Worm (Caenorhabditis elegans) whole organism, L3 larva: Measurements from ENCODE around the gene pgp-11.

Experiments
- R02D3.7 ChIP-seq: fragments of 150-350 bp; optimal IDR thresholded peaks from 2 replicates; lab custom pipeline; 2014; ENCODE audit warnings: missing biosample characterization, missing genetic modification characterization
- ZK546.5 ChIP-seq: sonication (generic microtip); optimal IDR thresholded peaks from 2 replicates; lab custom pipeline; 2017; ENCODE audit warnings: missing biosample characterization, missing genetic modification characterization
- aly-2 ChIP-seq: fragments of 150-350 bp; optimal IDR thresholded peaks from 2 replicates; lab custom pipeline; 2014; ENCODE audit warnings: missing biosample characterization, missing genetic modification characterization
- ama-1 ChIP-seq: fragments of 150-350 bp; optimal IDR thresholded peaks from 2 replicates; lab custom pipeline; 2018
- ceh-28 ChIP-seq: fragments of 150-350 bp; optimal IDR thresholded peaks from 2 replicates; lab custom pipeline; 2014; ENCODE audit warnings: missing biosample characterization, missing genetic modification reagents, missing genetic modification characterization
- daf-12 ChIP-seq: fragments of 150-350 bp; optimal IDR thresholded peaks from 2 replicates; lab custom pipeline; 2014; ENCODE audit warnings: missing biosample characterization, missing genetic modification reagents, missing genetic modification characterization
- egl-5 ChIP-seq: fragments of 150-350 bp; optimal IDR thresholded peaks from 2 replicates; lab custom pipeline; 2017; ENCODE audit warnings: missing biosample characterization, missing genetic modification reagents, missing genetic modification characterization, inconsistent platforms
- elt-1 ChIP-seq: fragments of 150-350 bp; optimal IDR thresholded peaks from 2 replicates; lab custom pipeline; 2014; ENCODE audit warnings: missing biosample characterization, missing genetic modification characterization
- elt-2 ChIP-seq: sonication (generic microtip); optimal IDR thresholded peaks from 2 replicates; lab custom pipeline; 2016; ENCODE audit warnings: missing genetic modification reagents, mild to moderate bottlenecking, missing genetic modification characterization, missing compliant biosample characterization
- elt-3 ChIP-seq, 3 experiments: fragments of 150-350 bp in 1 of 3; sonication (generic microtip) in 2 of 3; optimal IDR thresholded peaks; 2 replicates in 2 of 3; 4 replicates in 1 of 3; lab custom pipeline; 2014 to 2017; ENCODE audit warnings: missing biosample characterization in 3 of 3, missing genetic modification characterization in 3 of 3
- eor-1 ChIP-seq, 2 experiments: fragments of 150-350 bp; optimal IDR thresholded peaks; 2 replicates each; lab custom pipeline; 2014 to 2018; ENCODE audit warnings: missing biosample characterization in 2 of 2, missing genetic modification characterization in 2 of 2
- fkh-10 ChIP-seq: sonication (generic microtip); optimal IDR thresholded peaks from 2 replicates; lab custom pipeline; 2017; ENCODE audit warnings: missing biosample characterization, missing genetic modification reagents, missing genetic modification characterization
- fkh-2 ChIP-seq: fragments of 150-350 bp; optimal IDR thresholded peaks from 2 replicates; lab custom pipeline; 2014; ENCODE audit warnings: missing biosample characterization, missing genetic modification reagents, missing genetic modification characterization
- hmg-11 ChIP-seq: sonication (generic microtip); optimal IDR thresholded peaks from 2 replicates; lab custom pipeline; 2016; ENCODE audit warnings: missing genetic modification characterization, missing compliant biosample characterization
- lin-15B ChIP-seq: fragments of 150-350 bp; optimal IDR thresholded peaks from 2 replicates; lab custom pipeline; 2014; ENCODE audit warnings: missing biosample characterization, missing genetic modification characterization
- lin-39 ChIP-seq: fragments of 150-350 bp; optimal IDR thresholded peaks from 2 replicates; lab custom pipeline; 2018; ENCODE audit warnings: missing biosample characterization, missing genetic modification reagents, missing genetic modification characterization
- lsy-12 ChIP-seq: sonication (generic microtip); optimal IDR thresholded peaks from 2 replicates; lab custom pipeline; 2016; ENCODE audit warnings: mild to moderate bottlenecking, missing genetic modification characterization, missing compliant biosample characterization
- mdl-1 ChIP-seq: fragments of 150-350 bp; optimal IDR thresholded peaks from 2 replicates; lab custom pipeline; 2014; ENCODE audit warnings: missing biosample characterization, missing genetic modification characterization
- nhr-11 ChIP-seq: fragments of 150-350 bp; optimal IDR thresholded peaks from 2 replicates; lab custom pipeline; 2014; ENCODE audit warnings: missing biosample characterization, missing genetic modification characterization
- nhr-23 ChIP-seq: fragments of 150-350 bp; optimal IDR thresholded peaks from 2 replicates; lab custom pipeline; 2014; ENCODE audit warnings: missing biosample characterization, missing genetic modification reagents, missing genetic modification characterization
- nhr-237 ChIP-seq: fragments of 150-350 bp; optimal IDR thresholded peaks from 2 replicates; lab custom pipeline; 2014; ENCODE audit warnings: missing biosample characterization, missing genetic modification characterization
- nhr-28 ChIP-seq: fragments of 150-350 bp; optimal IDR thresholded peaks from 2 replicates; lab custom pipeline; 2014; ENCODE audit warnings: missing biosample characterization, missing genetic modification characterization
- nhr-43 ChIP-seq: sonication (generic microtip); optimal IDR thresholded peaks from 2 replicates; lab custom pipeline; 2016; ENCODE audit warnings: mild to moderate bottlenecking, missing genetic modification characterization, missing compliant biosample characterization; ENCODE audit not compliant: poor library complexity, severe bottlenecking
- nhr-67 ChIP-seq: fragments of 150-350 bp; optimal IDR thresholded peaks from 2 replicates; lab custom pipeline; 2014; ENCODE audit warnings: missing biosample characterization, missing genetic modification characterization
- nhr-76 ChIP-seq: fragments of 150-350 bp; sonication (generic microtip); optimal IDR thresholded peaks from 5 replicates; lab custom pipeline; 2014; ENCODE audit warnings: missing biosample characterization, missing genetic modification characterization
- nhr-77 ChIP-seq: fragments of 150-350 bp; optimal IDR thresholded peaks from 2 replicates; lab custom pipeline; 2014; ENCODE audit warnings: missing biosample characterization, missing genetic modification characterization
- pha-4 ChIP-seq: fragments of 150-350 bp; optimal IDR thresholded peaks from 2 replicates; lab custom pipeline; 2014; ENCODE audit warnings: missing biosample characterization, missing genetic modification reagents, missing genetic modification characterization
- pqm-1 ChIP-seq: fragments of 150-350 bp; optimal IDR thresholded peaks from 2 replicates; lab custom pipeline; 2017; ENCODE audit warnings: missing biosample characterization, missing genetic modification characterization, inconsistent platforms
- sea-2 ChIP-seq: fragments of 150-350 bp; sonication (generic microtip); optimal IDR thresholded peaks from 4 replicates; lab custom pipeline; 2014; ENCODE audit warnings: missing biosample characterization, missing genetic modification reagents, missing genetic modification characterization
- unc-39 ChIP-seq: sonication (generic microtip); optimal IDR thresholded peaks from 4 replicates; lab custom pipeline; 2017; ENCODE audit warnings: missing biosample characterization, missing genetic modification characterization
- unc-62 ChIP-seq: fragments of 150-350 bp; sonication (generic microtip); optimal IDR thresholded peaks from 4 replicates; lab custom pipeline; 2014; ENCODE audit warnings: missing biosample characterization, missing genetic modification reagents, missing genetic modification characterization
- zag-1 ChIP-seq: fragments of 150-350 bp; optimal IDR thresholded peaks from 2 replicates; lab custom pipeline; 2014; ENCODE audit warnings: missing biosample characterization, missing genetic modification characterization
- ztf-11 ChIP-seq: fragments of 150-350 bp; optimal IDR thresholded peaks from 2 replicates; lab custom pipeline; 2014; ENCODE audit warnings: missing biosample characterization, missing genetic modification characterization
- ztf-4 ChIP-seq: fragments of 150-350 bp; optimal IDR thresholded peaks from 2 replicates; lab custom pipeline; 2014; ENCODE audit warnings: missing biosample characterization, missing genetic modification characterization

Gene pgp-11

ce11 chrII:7985029-7985428 is 19.0 kb downstream of the pgp-11 start:
- TF ChIP-seq ama-1 (lab: Kevin White, UChicago) (no peak), fkh-2 (tag; lab: Kevin White, UChicago) (no peak), lin-39 (tag; lab: Kevin White, UChicago) (peak; percentile 44), zag-1 (tag; lab: Kevin White, UChicago) (no peak)

DNA sequence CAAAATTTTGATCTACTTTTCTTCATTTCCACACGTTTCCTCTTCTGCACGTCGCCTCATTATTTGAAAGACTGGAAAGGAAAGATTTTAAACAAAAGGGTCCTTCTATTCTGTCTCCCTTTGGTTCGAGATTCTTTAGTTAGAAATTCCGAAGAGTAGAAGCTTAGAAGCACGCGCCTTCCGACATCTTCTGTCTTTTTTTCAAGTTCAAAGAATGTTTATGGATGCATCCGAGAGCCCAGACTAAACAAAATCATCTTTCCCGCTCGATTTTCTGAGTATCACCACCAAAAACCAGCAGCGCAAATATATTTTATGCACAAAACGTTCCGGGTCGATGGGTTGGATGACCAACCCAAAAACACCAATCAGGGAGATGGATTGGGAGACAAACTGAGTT is 20.0 kb downstream of the pgp-11 start:
- TF ChIP-seq unc-62 (GFP tag; lab: Kevin White, UChicago), result no peak
- TF ChIP-seq nhr-76 (tag; lab: Kevin White, UChicago), result no peak
- TF ChIP-seq ceh-28 (tag; lab: Kevin White, UChicago), result no peak
- TF ChIP-seq unc-39 (tag; lab: Kevin White, UChicago), result no peak
- no peak for TF ChIP-seq pqm-1 (tag; lab: Kevin White, UChicago)
- TF ChIP-seq R02D3.7 (tag; lab: Kevin White, UChicago), result no peak

DNA sequence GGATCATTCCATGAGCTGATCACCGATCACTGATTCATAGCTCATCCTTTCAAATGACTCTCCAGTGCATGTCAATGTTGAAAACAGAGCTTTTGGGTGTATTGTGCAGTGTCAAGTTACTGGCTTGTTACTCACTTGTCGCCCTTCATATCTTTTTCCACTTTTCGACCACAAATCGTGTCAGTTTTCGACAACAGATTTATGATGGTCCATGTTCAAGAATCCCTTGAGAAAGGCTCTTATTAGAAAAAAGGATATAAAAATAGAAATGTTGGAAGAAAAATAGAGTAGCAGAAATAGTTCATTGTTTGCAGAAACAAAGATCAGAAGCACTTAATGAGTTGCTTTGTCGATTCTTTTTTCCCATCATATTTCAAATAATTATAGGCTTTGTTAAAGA is 20.6 kb downstream of the pgp-11 start:
- TF ChIP-seq elt-3 (tag; optimal IDR thresholded peaks at IDR 0.05; lab: Kevin White, UChicago) (no peak), nhr-237 (tag; lab: Kevin White, UChicago) (no peak), ZK546.5 (tag; lab: Kevin White, UChicago) (no peak), lsy-12 (no peak), unc-39 (tag; lab: Kevin White, UChicago) (no peak), unc-62 (GFP tag; lab: Kevin White, UChicago) (no peak), ama-1 (lab: Kevin White, UChicago) (no peak), nhr-77 (tag; lab: Kevin White, UChicago) (no peak), nhr-28 (tag; lab: Kevin White, UChicago) (no peak), aly-2 (tag; lab: Kevin White, UChicago) (no peak), nhr-23 (tag; lab: Kevin White, UChicago) (no peak), lin-15B (tag; lab: Kevin White, UChicago) (no peak), fkh-2 (tag; lab: Kevin White, UChicago) (no peak), ztf-4 (no peak), R02D3.7 (tag; lab: Kevin White, UChicago) (no peak), nhr-11 (tag; lab: Kevin White, UChicago) (no peak), elt-2 (tag; lab: Kevin White, UChicago) (no peak), pqm-1 (tag; lab: Kevin White, UChicago) (no peak), nhr-43 (tag; lab: Kevin White, UChicago) (no peak), lin-39 (tag; lab: Kevin White, UChicago) (no peak)

DNA sequence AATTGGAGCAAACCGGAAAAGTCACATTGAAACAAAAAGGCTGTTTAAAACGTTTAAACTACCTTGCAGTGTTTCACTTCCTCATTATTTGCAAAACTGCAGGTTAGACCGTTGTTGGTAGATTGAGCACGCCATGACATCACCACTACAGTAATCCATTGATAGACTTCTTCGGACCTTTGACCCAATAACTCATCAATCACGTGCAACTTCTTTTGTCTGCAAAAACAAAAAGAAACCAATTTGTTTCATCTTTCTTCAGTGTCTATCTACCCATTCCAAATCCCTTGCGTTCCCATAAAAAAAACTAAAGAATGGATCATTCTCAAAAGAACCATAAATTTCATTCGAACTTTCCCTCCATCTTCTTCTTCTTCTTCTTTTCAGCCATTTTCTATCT is 23.0 kb downstream of the pgp-11 start:
- TF ChIP-seq hmg-11 (tag; lab: Kevin White, UChicago), result no peak
- peak; percentile 3 for TF ChIP-seq lin-39 (tag; lab: Kevin White, UChicago)
- TF ChIP-seq nhr-23 (tag; lab: Kevin White, UChicago), result no peak
- no peak for TF ChIP-seq elt-1 (tag; lab: Kevin White, UChicago)
- TF ChIP-seq daf-12 (tag; lab: Kevin White, UChicago), result no peak
- peak; percentile 51 for TF ChIP-seq egl-5
- TF ChIP-seq nhr-67 (tag; lab: Kevin White, UChicago), result no peak
- no peak for TF ChIP-seq R02D3.7 (tag; lab: Kevin White, UChicago)
- TF ChIP-seq unc-39 (tag; lab: Kevin White, UChicago), result no peak
- no peak for TF ChIP-seq ztf-11 (tag; lab: Kevin White, UChicago)
- TF ChIP-seq fkh-10 (GFP tag; lab: Kevin White, UChicago), result no peak
- TF ChIP-seq mdl-1 (tag; lab: Kevin White, UChicago), result no peak
- TF ChIP-seq nhr-76 (tag; lab: Kevin White, UChicago), result no peak
- no peak for TF ChIP-seq ceh-28 (tag; lab: Kevin White, UChicago)

DNA sequence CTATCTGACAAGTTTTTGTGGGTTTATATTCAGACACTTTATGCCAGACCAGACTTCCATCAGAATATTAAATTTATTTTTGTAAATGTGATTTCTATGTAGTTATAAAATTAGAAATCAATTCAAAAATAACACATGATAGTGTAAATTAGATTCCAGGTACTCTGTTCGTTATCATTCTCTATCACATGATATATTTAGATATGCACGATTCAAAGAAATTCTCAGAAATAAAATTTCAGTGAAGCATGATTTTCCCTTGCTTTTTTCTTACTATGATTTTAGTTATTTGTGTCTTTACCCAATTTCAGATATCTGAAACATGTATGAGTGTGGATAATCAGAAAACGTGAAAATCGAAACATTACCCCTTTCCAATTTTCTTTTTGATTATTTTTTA is 26.5 kb downstream of the pgp-11 start:
- TF ChIP-seq elt-1 (tag; lab: Kevin White, UChicago), result no peak
- TF ChIP-seq nhr-43 (tag; lab: Kevin White, UChicago), result no peak
- no peak for TF ChIP-seq daf-12 (tag; lab: Kevin White, UChicago)
- no peak for TF ChIP-seq sea-2 (GFP tag; lab: Kevin White, UChicago)
- no peak for TF ChIP-seq nhr-11 (tag; lab: Kevin White, UChicago)
- no peak for TF ChIP-seq egl-5
- TF ChIP-seq eor-1 (tag; optimal IDR thresholded peaks at IDR 0.05; lab: Kevin White, UChicago), result no peak
- no peak for TF ChIP-seq nhr-77 (tag; lab: Kevin White, UChicago)
- no peak for TF ChIP-seq pha-4 (tag; lab: Kevin White, UChicago)
